Worm (Caenorhabditis elegans) whole organism, L3 larva: ENCODE data around the gene clec-225.
"Not testable (repeated sequence)": the region's sequence is repeated elsewhere in the genome, so short reads cannot be mapped to it uniquely, and the experiment has no call there.

Experiments used
- R02D3.7 ChIP-seq: fragments of 150-350 bp; optimal IDR thresholded peaks from 2 replicates; lab custom pipeline; 2014; ENCODE audit warnings: missing biosample characterization, missing genetic modification characterization
- ZK546.5 ChIP-seq: sonication (generic microtip); optimal IDR thresholded peaks from 2 replicates; lab custom pipeline; 2017; ENCODE audit warnings: missing biosample characterization, missing genetic modification characterization
- ama-1 ChIP-seq: fragments of 150-350 bp; optimal IDR thresholded peaks from 2 replicates; lab custom pipeline; 2018
- ceh-16 ChIP-seq: sonication (generic microtip); optimal IDR thresholded peaks from 2 replicates; lab custom pipeline; 2017; ENCODE audit warnings: missing biosample characterization, missing genetic modification characterization
- ceh-28 ChIP-seq: fragments of 150-350 bp; optimal IDR thresholded peaks from 2 replicates; lab custom pipeline; 2014; ENCODE audit warnings: missing biosample characterization, missing genetic modification reagents, missing genetic modification characterization
- ceh-9 ChIP-seq: sonication (generic microtip); optimal IDR thresholded peaks from 2 replicates; lab custom pipeline; 2018; ENCODE audit warnings: missing biosample characterization, missing genetic modification characterization
- daf-12 ChIP-seq: fragments of 150-350 bp; optimal IDR thresholded peaks from 2 replicates; lab custom pipeline; 2014; ENCODE audit warnings: missing biosample characterization, missing genetic modification reagents, missing genetic modification characterization
- egl-27 ChIP-seq: sonication (generic microtip); optimal IDR thresholded peaks from 4 replicates; lab custom pipeline; 2017; ENCODE audit warnings: missing biosample characterization, missing genetic modification reagents, missing genetic modification characterization
- egl-5 ChIP-seq: fragments of 150-350 bp; optimal IDR thresholded peaks from 2 replicates; lab custom pipeline; 2017; ENCODE audit warnings: missing biosample characterization, missing genetic modification reagents, missing genetic modification characterization, inconsistent platforms
- elt-1 ChIP-seq: fragments of 150-350 bp; optimal IDR thresholded peaks from 2 replicates; lab custom pipeline; 2014; ENCODE audit warnings: missing biosample characterization, missing genetic modification characterization
- elt-2 ChIP-seq: sonication (generic microtip); optimal IDR thresholded peaks from 2 replicates; lab custom pipeline; 2016; ENCODE audit warnings: missing genetic modification reagents, mild to moderate bottlenecking, missing genetic modification characterization, missing compliant biosample characterization
- elt-3 ChIP-seq, 3 experiments: fragments of 150-350 bp in 1 of 3; sonication (generic microtip) in 2 of 3; optimal IDR thresholded peaks; 2 replicates in 2 of 3; 4 replicates in 1 of 3; lab custom pipeline; 2014 to 2017; ENCODE audit warnings: missing biosample characterization in 3 of 3, missing genetic modification characterization in 3 of 3
- fkh-2 ChIP-seq: fragments of 150-350 bp; optimal IDR thresholded peaks from 2 replicates; lab custom pipeline; 2014; ENCODE audit warnings: missing biosample characterization, missing genetic modification reagents, missing genetic modification characterization
- fos-1 ChIP-seq: fragments of 150-350 bp; optimal IDR thresholded peaks from 2 replicates; lab custom pipeline; 2014; ENCODE audit warnings: missing biosample characterization, missing genetic modification characterization
- jun-1 ChIP-seq: fragments of 150-350 bp; optimal IDR thresholded peaks from 2 replicates; lab custom pipeline; 2014; ENCODE audit warnings: missing biosample characterization, missing genetic modification reagents, missing genetic modification characterization
- lin-15B ChIP-seq: fragments of 150-350 bp; optimal IDR thresholded peaks from 2 replicates; lab custom pipeline; 2014; ENCODE audit warnings: missing biosample characterization, missing genetic modification characterization
- lin-39 ChIP-seq: fragments of 150-350 bp; optimal IDR thresholded peaks from 2 replicates; lab custom pipeline; 2018; ENCODE audit warnings: missing biosample characterization, missing genetic modification reagents, missing genetic modification characterization
- mml-1 ChIP-seq: fragments of 150-350 bp; sonication (generic microtip); optimal IDR thresholded peaks from 3 replicates; lab custom pipeline; 2014; ENCODE audit warnings: missing biosample characterization, missing genetic modification characterization
- nfya-1 ChIP-seq: sonication (generic microtip); optimal IDR thresholded peaks from 2 replicates; lab custom pipeline; 2017; ENCODE audit warnings: missing genetic modification characterization, mild to moderate bottlenecking, missing compliant biosample characterization, antibody characterized with exemption, moderate library complexity; ENCODE audit not compliant: insufficient read depth
- nhr-11 ChIP-seq: fragments of 150-350 bp; optimal IDR thresholded peaks from 2 replicates; lab custom pipeline; 2014; ENCODE audit warnings: missing biosample characterization, missing genetic modification characterization
- nhr-23 ChIP-seq: fragments of 150-350 bp; optimal IDR thresholded peaks from 2 replicates; lab custom pipeline; 2014; ENCODE audit warnings: missing biosample characterization, missing genetic modification reagents, missing genetic modification characterization
- nhr-25 ChIP-seq: sonication (generic microtip); optimal IDR thresholded peaks from 2 replicates; lab custom pipeline; 2017; ENCODE audit warnings: missing biosample characterization, missing genetic modification characterization
- nhr-28 ChIP-seq: fragments of 150-350 bp; optimal IDR thresholded peaks from 2 replicates; lab custom pipeline; 2014; ENCODE audit warnings: missing biosample characterization, missing genetic modification characterization
- nhr-43 ChIP-seq: sonication (generic microtip); optimal IDR thresholded peaks from 2 replicates; lab custom pipeline; 2016; ENCODE audit warnings: mild to moderate bottlenecking, missing genetic modification characterization, missing compliant biosample characterization; ENCODE audit not compliant: poor library complexity, severe bottlenecking
- nhr-76 ChIP-seq: fragments of 150-350 bp; sonication (generic microtip); optimal IDR thresholded peaks from 5 replicates; lab custom pipeline; 2014; ENCODE audit warnings: missing biosample characterization, missing genetic modification characterization
- nhr-77 ChIP-seq: fragments of 150-350 bp; optimal IDR thresholded peaks from 2 replicates; lab custom pipeline; 2014; ENCODE audit warnings: missing biosample characterization, missing genetic modification characterization
- pha-4 ChIP-seq: fragments of 150-350 bp; optimal IDR thresholded peaks from 2 replicates; lab custom pipeline; 2014; ENCODE audit warnings: missing biosample characterization, missing genetic modification reagents, missing genetic modification characterization
- pqm-1 ChIP-seq: fragments of 150-350 bp; optimal IDR thresholded peaks from 2 replicates; lab custom pipeline; 2017; ENCODE audit warnings: missing biosample characterization, missing genetic modification characterization, inconsistent platforms
- sea-2 ChIP-seq: fragments of 150-350 bp; sonication (generic microtip); optimal IDR thresholded peaks from 4 replicates; lab custom pipeline; 2014; ENCODE audit warnings: missing biosample characterization, missing genetic modification reagents, missing genetic modification characterization
- skn-1 ChIP-seq: fragments of 150-350 bp; optimal IDR thresholded peaks from 2 replicates; lab custom pipeline; 2014; ENCODE audit warnings: missing biosample characterization, missing genetic modification characterization
- tbx-2 ChIP-seq: sonication (generic microtip); optimal IDR thresholded peaks from 2 replicates; lab custom pipeline; 2016; ENCODE audit warnings: mild to moderate bottlenecking, missing genetic modification characterization, missing compliant biosample characterization
- unc-62 ChIP-seq: fragments of 150-350 bp; sonication (generic microtip); optimal IDR thresholded peaks from 4 replicates; lab custom pipeline; 2014; ENCODE audit warnings: missing biosample characterization, missing genetic modification reagents, missing genetic modification characterization
- zag-1 ChIP-seq: fragments of 150-350 bp; optimal IDR thresholded peaks from 2 replicates; lab custom pipeline; 2014; ENCODE audit warnings: missing biosample characterization, missing genetic modification characterization
- ztf-11 ChIP-seq: fragments of 150-350 bp; optimal IDR thresholded peaks from 2 replicates; lab custom pipeline; 2014; ENCODE audit warnings: missing biosample characterization, missing genetic modification characterization
- ztf-4 ChIP-seq: fragments of 150-350 bp; optimal IDR thresholded peaks from 2 replicates; lab custom pipeline; 2014; ENCODE audit warnings: missing biosample characterization, missing genetic modification characterization

clec-225 gene

DNA sequence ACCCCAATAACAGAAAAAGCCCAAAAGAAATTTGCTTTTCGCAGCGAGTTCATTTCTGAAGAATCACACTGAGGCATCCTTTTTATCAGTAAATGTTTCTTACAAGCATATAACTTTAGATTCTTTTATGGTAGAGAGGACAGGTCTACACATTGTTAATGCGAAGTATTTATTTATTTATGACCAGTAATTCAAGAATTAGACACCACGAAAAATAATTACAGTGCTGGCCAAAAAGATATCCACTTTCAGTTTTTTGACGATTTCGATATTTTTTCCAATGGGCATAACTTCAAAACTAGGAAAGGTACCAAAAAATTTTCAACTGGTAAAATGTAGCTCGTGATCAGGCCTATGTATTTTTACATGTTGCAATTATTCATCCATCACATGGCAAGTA is at the start of gene clec-225:
Gene clec-225 (minus strand): TSS at position 101 of the 400 bp plus-strand sequence.
- TF ChIP-seq ztf-4; pqm-1 (tag; lab: Kevin White, UChicago); fos-1 (tag; lab: Kevin White, UChicago): not testable (repeated sequence)

ce11 chrV:13184137-13184536 is 49.5 kb upstream of the clec-225 start, which contains the start of gene T09E8.4:
Gene T09E8.4 (minus strand): TSS chrV:13184237.
- TF ChIP-seq elt-3 (tag; optimal IDR thresholded peaks at IDR 0.05; lab: Kevin White, UChicago) (no peak), nhr-25 (tag; lab: Kevin White, UChicago) (no peak), ceh-28 (tag; lab: Kevin White, UChicago) (no peak), skn-1 (tag; lab: Kevin White, UChicago) (no peak), mml-1 (tag; lab: Kevin White, UChicago) (no peak), jun-1 (no peak), tbx-2 (no peak), lin-15B (tag; lab: Kevin White, UChicago) (no peak), elt-1 (no peak), daf-12 (tag; lab: Kevin White, UChicago) (no peak), nfya-1 (no peak), ceh-9 (tag; lab: Kevin White, UChicago) (no peak), ztf-4 (no peak)

DNA sequence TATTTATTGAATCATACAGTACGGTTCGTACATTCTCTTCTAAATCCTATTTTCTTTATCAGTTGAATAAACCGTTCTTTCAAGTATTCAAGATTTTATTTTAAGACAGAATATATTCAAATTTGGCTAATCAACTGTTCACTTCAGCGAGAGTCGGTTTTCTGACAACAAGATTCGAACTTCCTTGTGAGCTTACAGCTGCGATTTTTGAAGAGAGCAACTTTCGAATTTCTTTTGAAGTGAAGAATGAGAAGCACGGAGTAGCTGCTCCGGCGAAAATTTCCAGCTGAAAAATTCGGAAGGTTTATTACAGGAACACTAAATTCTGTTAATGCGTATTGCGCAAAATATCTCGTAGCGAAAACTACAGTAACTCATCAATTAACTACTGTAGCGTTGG is 46.8 kb upstream of the clec-225 start:
- no peak for TF ChIP-seq daf-12 (tag; lab: Kevin White, UChicago)
- no peak for TF ChIP-seq ceh-16 (tag; lab: Kevin White, UChicago)

DNA sequence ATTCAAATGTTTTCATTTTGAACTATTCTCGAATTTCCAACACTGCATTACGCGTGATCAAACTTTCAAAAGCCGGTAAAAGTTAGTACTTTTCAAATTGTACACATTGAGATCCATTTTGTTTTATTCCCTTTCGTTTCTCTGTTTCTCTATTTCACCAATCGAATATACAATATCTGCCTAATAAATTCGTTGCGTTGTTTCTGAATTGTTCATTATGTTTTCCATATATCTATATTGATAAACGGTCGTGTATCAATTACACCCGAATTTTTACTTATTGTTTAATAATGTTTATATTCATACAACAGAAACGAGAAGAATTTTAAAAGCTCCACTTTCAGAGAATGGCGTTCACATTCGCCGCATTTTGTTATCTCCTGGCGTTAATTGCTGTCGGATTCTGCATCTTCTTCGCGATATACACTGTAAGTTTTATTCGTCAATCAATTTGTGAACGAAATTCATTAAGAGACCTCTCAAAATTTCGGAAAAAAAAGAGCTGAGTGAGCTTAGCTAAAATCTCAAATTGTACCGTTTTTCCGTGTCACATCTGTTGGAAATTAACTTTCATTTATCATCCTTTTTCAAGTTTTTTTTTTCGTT is 45.4 kb upstream of the clec-225 start, which contains the start of gene cni-1:
Gene cni-1 (plus strand): TSS at position 345 of the 606 bp plus-strand sequence.
- no peak for TF ChIP-seq elt-1
- TF ChIP-seq fos-1 (tag; lab: Kevin White, UChicago): no peak
- TF ChIP-seq nhr-76 (tag; lab: Kevin White, UChicago): no peak
- no peak for TF ChIP-seq sea-2 (GFP tag; lab: Kevin White, UChicago)
- TF ChIP-seq egl-27 (tag; lab: Kevin White, UChicago): no peak
- no peak for TF ChIP-seq unc-62
- TF ChIP-seq elt-3 (tag; optimal IDR thresholded peaks at IDR 0.05; lab: Kevin White, UChicago): no peak
- TF ChIP-seq zag-1 (tag; lab: Kevin White, UChicago): no peak
- TF ChIP-seq lin-39 (tag; lab: Kevin White, UChicago): no peak
- no peak for TF ChIP-seq R02D3.7
- TF ChIP-seq nhr-11 (tag; lab: Kevin White, UChicago): no peak

- TF ChIP-seq egl-27 (tag; lab: Kevin White, UChicago): no peak
- no peak for TF ChIP-seq nhr-43 (tag; lab: Kevin White, UChicago)
- TF ChIP-seq ztf-11 (tag; lab: Kevin White, UChicago): no peak
- TF ChIP-seq elt-2 (tag; lab: Kevin White, UChicago): no peak
- TF ChIP-seq ZK546.5: no peak
- no peak for TF ChIP-seq ama-1 (lab: Kevin White, UChicago)
- no peak for TF ChIP-seq nhr-28
- no peak for TF ChIP-seq ceh-16 (tag; lab: Kevin White, UChicago)
- TF ChIP-seq pha-4: no peak
- no peak for TF ChIP-seq nhr-77 (tag; lab: Kevin White, UChicago)
- TF ChIP-seq daf-12 (tag; lab: Kevin White, UChicago): no peak
- TF ChIP-seq nhr-76 (tag; lab: Kevin White, UChicago): no peak
- TF ChIP-seq fkh-2 (tag; lab: Kevin White, UChicago): no peak
- no peak for TF ChIP-seq nhr-23 (tag; lab: Kevin White, UChicago)
- no peak for TF ChIP-seq unc-62
- TF ChIP-seq egl-5 (tag; lab: Kevin White, UChicago): no peak
- no peak for TF ChIP-seq nhr-25 (tag; lab: Kevin White, UChicago)
Observed at ce11 chrV:13176814-13177213, 42.1 kb upstream of the clec-225 start.
